Fruit fly (Drosophila melanogaster): Measurements from ENCODE around the gene Pcif1.
A peak's percentile ranks its signal among the peaks of the same experiment; 100 is the strongest.

DNA sequence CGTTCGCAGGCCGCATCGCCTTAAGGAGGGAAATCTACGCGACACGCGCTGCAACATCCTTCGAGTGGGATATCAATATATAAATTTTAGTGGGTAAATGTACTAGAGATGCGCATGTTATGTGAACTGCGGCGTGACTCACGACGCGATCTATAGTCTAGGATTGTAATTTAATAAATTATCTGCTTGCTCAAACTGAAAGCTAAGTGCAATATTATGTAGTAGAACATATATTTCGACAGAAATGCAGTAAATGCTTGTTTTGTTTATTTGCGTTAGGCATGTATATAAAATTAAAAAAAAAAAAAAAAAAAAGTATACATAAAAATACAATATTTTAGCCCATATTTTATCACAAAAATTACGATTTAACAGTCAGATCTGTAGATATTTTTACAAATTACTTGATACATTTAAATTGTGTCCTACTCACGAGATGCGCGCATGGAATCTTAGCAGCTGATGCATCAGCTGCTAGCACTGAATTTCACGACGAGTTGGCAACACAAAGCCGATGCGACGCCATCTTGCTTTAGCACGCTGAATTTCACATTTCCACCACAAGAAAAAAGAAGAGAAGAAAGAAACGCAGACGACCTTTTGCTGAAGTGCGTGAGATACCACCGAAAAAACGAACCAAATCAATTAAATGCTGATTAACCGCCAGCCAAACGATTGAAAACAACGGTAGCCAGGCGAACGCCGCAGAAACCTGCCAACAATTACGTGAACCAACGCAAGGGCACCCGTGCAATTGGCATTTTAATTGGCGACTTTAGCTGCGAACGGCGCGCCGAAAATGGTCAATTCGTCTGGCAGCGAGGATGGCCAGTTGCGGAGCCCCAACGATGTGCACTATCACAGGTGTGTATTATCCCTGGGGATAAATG lies 14.8 kb downstream of the Pcif1 start, which contains the start of the genes CG4042 and Pitslre:
- peak; percentile 63 for TF ChIP-seq toe (GFP tag; optimal IDR thresholded peaks at IDR 0.05)
- no peak for TF ChIP-seq CG7045 (GFP tag; optimal IDR thresholded peaks at IDR 0.05)
- TF ChIP-seq Crg-1 (GFP tag; optimal IDR thresholded peaks at IDR 0.05), result peak; percentile 28
- TF ChIP-seq CG11617 (GFP tag; optimal IDR thresholded peaks at IDR 0.05), result no peak
- TF ChIP-seq kay (GFP tag; ENCODE audit: borderline replicate concordance), result peak; percentile 66
- TF ChIP-seq cnc (optimal IDR thresholded peaks at IDR 0.05), result no peak
- TF ChIP-seq CG1620 (GFP tag; optimal IDR thresholded peaks at IDR 0.05), result peak; percentile 13
- TF ChIP-seq CG14711 (tag; optimal IDR thresholded peaks at IDR 0.05), result no peak
- no peak for TF ChIP-seq cic (GFP tag; optimal IDR thresholded peaks at IDR 0.05)

Measured in whole organism, adult.